Worm (Caenorhabditis elegans): ENCODE data around the gene T27E7.5.

Gene T27E7.5

ce11 chrIV:14576471-14576870 is 39.5 kb downstream of the T27E7.5 start (continued):
- no peak for TF ChIP-seq hlh-26 (GFP tag; conservative IDR thresholded peaks at IDR 0.05)
- no peak for TF ChIP-seq nhr-27 (tag; optimal IDR thresholded peaks at IDR 0.05)
- TF ChIP-seq zim-3 (tag; optimal IDR thresholded peaks at IDR 0.05), result no peak
- peak; percentile 79 for TF ChIP-seq snpc-1.3 (tag; optimal IDR thresholded peaks at IDR 0.05; ENCODE audit: insufficient read depth)
- peak; percentile 45 for TF ChIP-seq die-1 (tag; optimal IDR thresholded peaks at IDR 0.05)
- 0 out of 2 replicates have a peak, but pooled peaks have one; percentile 12 for TF ChIP-seq B0019.2 (GFP tag; conservative IDR thresholded peaks at IDR 0.05)
- TF ChIP-seq ztf-25 (GFP tag; IDR thresholded peaks at IDR 0.05), result 0 out of 2 replicates have a peak, but pooled peaks have one; percentile 69
- TF ChIP-seq ztf-6 (GFP tag; IDR thresholded peaks at IDR 0.05), result no peak
- peak; percentile 36 for TF ChIP-seq ZK185.1 (tag; optimal IDR thresholded peaks at IDR 0.05; ENCODE audit: poor library complexity, severe bottlenecking)
- no peak for TF ChIP-seq tlf-1 (GFP tag; optimal IDR thresholded peaks at IDR 0.05)
- no peak for TF ChIP-seq bed-2 (GFP tag; IDR thresholded peaks at IDR 0.05)
- no peak for TF ChIP-seq ceh-40 (GFP tag; IDR thresholded peaks at IDR 0.05)
- no peak for TF ChIP-seq Y79H2A.3 (GFP tag; conservative IDR thresholded peaks at IDR 0.05)
- TF ChIP-seq F52B5.7 (tag; optimal IDR thresholded peaks at IDR 0.05), result no peak
- TF ChIP-seq madf-3 (GFP tag; IDR thresholded peaks at IDR 0.05), result no peak
- no peak for TF ChIP-seq K12H6.12 (tag; optimal IDR thresholded peaks at IDR 0.05)
- peak; percentile 57 for TF ChIP-seq rcor-1 (GFP tag; IDR thresholded peaks at IDR 0.05)
- no peak for TF ChIP-seq ztf-22 (GFP tag; optimal IDR thresholded peaks at IDR 0.05)
- TF ChIP-seq aptf-3 (GFP tag; IDR thresholded peaks at IDR 0.05), result no peak
- no peak for TF ChIP-seq bed-1 (GFP tag; IDR thresholded peaks at IDR 0.05)
- TF ChIP-seq unc-62 (GFP tag; optimal IDR thresholded peaks at IDR 0.05), result no peak
- no peak for TF ChIP-seq repo-1 (tag; optimal IDR thresholded peaks at IDR 0.05)
- no peak for TF ChIP-seq sptf-2 (GFP tag; optimal IDR thresholded peaks at IDR 0.05)
- TF ChIP-seq unc-130 (GFP tag; optimal IDR thresholded peaks at IDR 0.05), result no peak
- TF ChIP-seq let-607 (tag; optimal IDR thresholded peaks at IDR 0.05), result peak in 1 of 2 experiments; percentile 20
- no peak for TF ChIP-seq pha-4 (tag; optimal IDR thresholded peaks at IDR 0.05)
- no peak for TF ChIP-seq akir-1 (GFP tag; optimal IDR thresholded peaks at IDR 0.05)
- TF ChIP-seq C06A6.2 (GFP tag; conservative IDR thresholded peaks at IDR 0.05), result no peak
- TF ChIP-seq fkh-3 (tag; optimal IDR thresholded peaks at IDR 0.05), result no peak
- TF ChIP-seq ceh-100 (GFP tag; IDR thresholded peaks at IDR 0.05), result no peak
- TF ChIP-seq F10E7.11 (tag; optimal IDR thresholded peaks at IDR 0.05), result no peak
- TF ChIP-seq nhr-90 (tag; optimal IDR thresholded peaks at IDR 0.05), result peak; percentile 29
- no peak for TF ChIP-seq cebp-1 (GFP tag; IDR thresholded peaks at IDR 0.05)
- TF ChIP-seq cebp-1 (tag; optimal IDR thresholded peaks at IDR 0.05), result no peak
- TF ChIP-seq gei-17 (GFP tag; optimal IDR thresholded peaks at IDR 0.05), result no peak
- 0 out of 2 replicates have a peak, but pooled peaks have one; percentile 16 for TF ChIP-seq F33H1.4 (GFP tag; IDR thresholded peaks at IDR 0.05)
- peak; percentile 8 for TF ChIP-seq lsl-1 (GFP tag; optimal IDR thresholded peaks at IDR 0.05)
- TF ChIP-seq hlh-12 (tag; optimal IDR thresholded peaks at IDR 0.05), result peak; percentile 46
- TF ChIP-seq Y53G8AR.9 (GFP tag; conservative IDR thresholded peaks at IDR 0.05), result no peak
- peak; percentile 39 for TF ChIP-seq T07F8.4 (tag; optimal IDR thresholded peaks at IDR 0.05)
- peak; percentile 58 for TF ChIP-seq hmg-1.2 (GFP tag; IDR thresholded peaks at IDR 0.05)
- TF ChIP-seq ekl-4 (GFP tag; IDR thresholded peaks at IDR 0.05), result no peak
- no peak for TF ChIP-seq ceh-79 (tag; optimal IDR thresholded peaks at IDR 0.05)
- no peak for TF ChIP-seq sdz-38 (tag; optimal IDR thresholded peaks at IDR 0.05)
- TF ChIP-seq Y56A3A.18 (GFP tag; IDR thresholded peaks at IDR 0.05), result peak; percentile 74; the same call in 1 of the 2 replicates
- TF ChIP-seq snpc-3.4 (tag; optimal IDR thresholded peaks at IDR 0.05), result peak; percentile 41
- peak; percentile 51 for TF ChIP-seq lin-54 (GFP tag; optimal IDR thresholded peaks at IDR 0.05)
- TF ChIP-seq lir-1 (GFP tag; conservative IDR thresholded peaks at IDR 0.05), result no peak
- TF ChIP-seq nhr-80 (tag; optimal IDR thresholded peaks at IDR 0.05), result no peak

Data from whole organism, young adult.